Fruit fly (Drosophila melanogaster) whole organism, embryonic: ENCODE data around the gene CG42263.

Experiments used
- Ada2b ChIP-seq: fragments of 200-800 bp; sonication (Bioruptor generic); IDR thresholded peaks from 2 replicates; pipeline ENCODE4 v1.3.6; 2022; ENCODE audit warnings: missing biosample characterization, missing genetic modification characterization
- Atf-2 ChIP-seq: fragments of 200-800 bp; sonication (Bioruptor generic); optimal IDR thresholded peaks from 2 replicates; lab custom pipeline; 2016; ENCODE audit warnings: missing biosample characterization, missing genetic modification characterization
- CG10431 ChIP-seq: fragments of 200-800 bp; sonication (Bioruptor generic); optimal IDR thresholded peaks from 3 replicates; lab custom pipeline; 2018; ENCODE audit warnings: missing biosample characterization, mild to moderate bottlenecking, missing genetic modification characterization
- CG11723 ChIP-seq: fragments of 200-800 bp; sonication (Bioruptor generic); optimal IDR thresholded peaks from 2 replicates; lab custom pipeline; 2017; ENCODE audit warnings: missing biosample characterization, mild to moderate bottlenecking, missing genetic modification characterization
- CG1233 ChIP-seq: fragments of 200-800 bp; sonication (Bioruptor generic); optimal IDR thresholded peaks from 4 replicates; lab custom pipeline; 2018; ENCODE audit warnings: missing biosample characterization, mild to moderate bottlenecking, missing genetic modification characterization
- CG13424 ChIP-seq: fragments of 200-800 bp; sonication (Bioruptor generic); optimal IDR thresholded peaks from 2 replicates; lab custom pipeline; 2019; ENCODE audit warnings: missing biosample characterization, mild to moderate bottlenecking, missing genetic modification characterization, moderate library complexity
- CG14014 ChIP-seq: fragments of 200-800 bp; sonication (Bioruptor generic); IDR thresholded peaks from 2 replicates; pipeline ENCODE4 v1.3.6; 2022; ENCODE audit warnings: missing biosample characterization, missing genetic modification characterization
- CG15479 ChIP-seq: fragments of 200-800 bp; sonication (Bioruptor generic); optimal IDR thresholded peaks from 3 replicates; lab custom pipeline; 2019; ENCODE audit warnings: missing biosample characterization, mild to moderate bottlenecking, missing genetic modification characterization, moderate library complexity
- CG1647 ChIP-seq: fragments of 200-800 bp; sonication (Bioruptor generic); optimal IDR thresholded peaks from 3 replicates; lab custom pipeline; 2016; ENCODE audit warnings: missing biosample characterization, missing genetic modification characterization
- CG17328 ChIP-seq: fragments of 200-800 bp; sonication (Bioruptor generic); IDR thresholded peaks from 2 replicates; pipeline ENCODE4 v1.3.6; 2022; ENCODE audit warnings: missing biosample characterization, missing genetic modification characterization
- CG17385 ChIP-seq: fragments of 200-800 bp; sonication (Bioruptor generic); optimal IDR thresholded peaks from 3 replicates; lab custom pipeline; 2018; ENCODE audit warnings: missing biosample characterization, mild to moderate bottlenecking, missing genetic modification characterization
- CG18011 ChIP-seq: fragments of 200-800 bp; sonication (Bioruptor generic); optimal IDR thresholded peaks from 2 replicates; lab custom pipeline; 2017; ENCODE audit warnings: missing biosample characterization, missing genetic modification characterization, mild to moderate bottlenecking, moderate library complexity, missing genotype
- CG2120 ChIP-seq: fragments of 200-800 bp; sonication (Bioruptor generic); optimal IDR thresholded peaks from 3 replicates; lab custom pipeline; 2016; ENCODE audit warnings: missing biosample characterization, missing genetic modification characterization
- CG30403 ChIP-seq: fragments of 200-800 bp; sonication (Bioruptor generic); optimal IDR thresholded peaks from 3 replicates; lab custom pipeline; 2016; ENCODE audit warnings: missing biosample characterization, missing genetic modification characterization
- CG3065 ChIP-seq: fragments of 200-800 bp; sonication (Bioruptor generic); optimal IDR thresholded peaks from 2 replicates; lab custom pipeline; 2016; ENCODE audit warnings: missing biosample characterization, missing genetic modification characterization
- CG3407 ChIP-seq: fragments of 200-800 bp; sonication (Bioruptor generic); optimal IDR thresholded peaks from 2 replicates; lab custom pipeline; 2018; ENCODE audit warnings: missing biosample characterization, mild to moderate bottlenecking, missing genetic modification characterization
- CG42726 ChIP-seq: fragments of 200-800 bp; sonication (Bioruptor generic); IDR thresholded peaks from 2 replicates; pipeline ENCODE4 v1.3.6; 2022; ENCODE audit warnings: missing biosample characterization, missing genetic modification characterization; ENCODE audit not compliant: partially characterized antibody
- CG4328 ChIP-seq: fragments of 200-800 bp; sonication (Bioruptor generic); optimal IDR thresholded peaks from 3 replicates; lab custom pipeline; 2017; ENCODE audit warnings: missing biosample characterization, missing genetic modification reagents, missing genetic modification characterization
- CG5180 ChIP-seq: fragments of 200-800 bp; sonication (Bioruptor generic); optimal IDR thresholded peaks from 3 replicates; lab custom pipeline; 2017; ENCODE audit warnings: missing biosample characterization, missing genetic modification characterization, mild to moderate bottlenecking, moderate library complexity, missing genetic modification reagents
- CG6654 ChIP-seq: fragments of 200-800 bp; sonication (Bioruptor generic); optimal IDR thresholded peaks from 2 replicates; lab custom pipeline; 2017; ENCODE audit warnings: missing biosample characterization, mild to moderate bottlenecking, missing genetic modification characterization
- CG6765 ChIP-seq: fragments of 200-800 bp; sonication (Bioruptor generic); optimal IDR thresholded peaks from 3 replicates; lab custom pipeline; 2017; ENCODE audit warnings: missing biosample characterization, mild to moderate bottlenecking, missing genetic modification characterization
- CG6854 ChIP-seq: fragments of 200-800 bp; sonication (Bioruptor generic); optimal IDR thresholded peaks from 3 replicates; lab custom pipeline; 2017; ENCODE audit warnings: missing biosample characterization, mild to moderate bottlenecking, missing genetic modification characterization
- CTCF ChIP-seq: fragments of 200-800 bp; sonication (Bioruptor generic); optimal IDR thresholded peaks from 2 replicates; lab custom pipeline; 2017; ENCODE audit warnings: missing biosample characterization, mild to moderate bottlenecking, missing genetic modification characterization, moderate library complexity
- CoRest ChIP-seq: fragments of 200-800 bp; sonication (Bioruptor generic); optimal IDR thresholded peaks from 3 replicates; lab custom pipeline; 2018; ENCODE audit warnings: missing biosample characterization, mild to moderate bottlenecking, missing genetic modification characterization, moderate library complexity
- Dad ChIP-seq: fragments of 200-800 bp; sonication (Bioruptor generic); optimal IDR thresholded peaks from 3 replicates; lab custom pipeline; 2016; ENCODE audit warnings: missing biosample characterization, missing genetic modification characterization
- Ets97D ChIP-seq: fragments of 200-800 bp; sonication (Bioruptor generic); optimal IDR thresholded peaks from 3 replicates; lab custom pipeline; 2016; ENCODE audit warnings: missing biosample characterization, missing genetic modification characterization
- Fer3 ChIP-seq: fragments of 200-800 bp; sonication (Bioruptor generic); optimal IDR thresholded peaks from 2 replicates; lab custom pipeline; 2018; ENCODE audit warnings: missing biosample characterization, mild to moderate bottlenecking, missing genetic modification characterization, moderate library complexity
- HLH4C ChIP-seq: fragments of 200-800 bp; sonication (Bioruptor generic); IDR thresholded peaks from 3 replicates; pipeline ENCODE4 v1.3.6; 2022; ENCODE audit warnings: missing biosample characterization, missing genetic modification characterization; ENCODE audit not compliant: partially characterized antibody
- Hand ChIP-seq: fragments of 200-800 bp; sonication (Bioruptor generic); optimal IDR thresholded peaks from 2 replicates; lab custom pipeline; 2017; ENCODE audit warnings: mild to moderate bottlenecking, missing biosample characterization, missing genetic modification reagents, missing genetic modification characterization
- Hsf ChIP-seq: fragments of 200-800 bp; sonication (Bioruptor generic); optimal IDR thresholded peaks from 3 replicates; lab custom pipeline; 2016; ENCODE audit warnings: missing biosample characterization, missing genetic modification characterization
- MTF-1 ChIP-seq: fragments of 200-800 bp; sonication (Bioruptor generic); optimal IDR thresholded peaks from 2 replicates; lab custom pipeline; 2018; ENCODE audit warnings: missing biosample characterization, mild to moderate bottlenecking, missing genetic modification characterization, borderline replicate concordance
- NK7.1 ChIP-seq: fragments of 200-800 bp; sonication (Bioruptor generic); optimal IDR thresholded peaks from 3 replicates; lab custom pipeline; 2016; ENCODE audit warnings: missing biosample characterization, missing genetic modification characterization
- Nf-YC ChIP-seq: fragments of 200-800 bp; optimal IDR thresholded peaks from 3 replicates; lab custom pipeline; 2019; ENCODE audit warnings: missing biosample characterization, mild to moderate bottlenecking, missing genetic modification characterization, moderate library complexity
- Opbp ChIP-seq: fragments of 200-800 bp; sonication (Bioruptor generic); IDR thresholded peaks from 3 replicates; pipeline ENCODE4 v1.3.6; 2022; ENCODE audit warnings: missing biosample characterization, missing genetic modification characterization; ENCODE audit not compliant: partially characterized antibody
- Pdp1 ChIP-seq, 2 experiments: fragments of 200-800 bp; sonication (Bioruptor generic); optimal IDR thresholded peaks; 3 replicates each; lab custom pipeline; 2016; ENCODE audit warnings: missing biosample characterization in 2 of 2, missing genetic modification characterization in 2 of 2, mild to moderate bottlenecking in 1 of 2, moderate library complexity in 1 of 2
- TFAM ChIP-seq: fragments of 200-800 bp; sonication (Bioruptor generic); optimal IDR thresholded peaks from 2 replicates; lab custom pipeline; 2017; ENCODE audit warnings: missing biosample characterization, missing genetic modification characterization, inconsistent platforms
- Taf1 ChIP-seq: fragments of 200-800 bp; sonication (Bioruptor generic); IDR thresholded peaks from 2 replicates; pipeline ENCODE4 v1.3.6; 2022; ENCODE audit warnings: missing biosample characterization, missing genetic modification characterization
- Xrp1 ChIP-seq: fragments of 200-800 bp; sonication (Bioruptor generic); IDR thresholded peaks from 2 replicates; pipeline ENCODE4 v1.3.6; 2022; ENCODE audit warnings: missing biosample characterization, missing genetic modification characterization
- ci ChIP-seq: fragments of 200-800 bp; sonication (Bioruptor generic); IDR thresholded peaks from 3 replicates; pipeline ENCODE4 v1.3.6; 2022; ENCODE audit warnings: missing biosample characterization, missing genetic modification characterization
- crol ChIP-seq: fragments of 200-800 bp; sonication (Bioruptor generic); IDR thresholded peaks from 2 replicates; pipeline ENCODE4 v1.3.6; 2022; ENCODE audit warnings: missing biosample characterization, missing genetic modification characterization
- dpn ChIP-seq, 2 experiments: fragments of 200-800 bp; sonication (Bioruptor generic); optimal IDR thresholded peaks; 3 replicates each; lab custom pipeline; 2016; ENCODE audit warnings: missing biosample characterization in 2 of 2, missing genetic modification characterization in 2 of 2
- gcm2 ChIP-seq: fragments of 200-800 bp; sonication (Bioruptor generic); optimal IDR thresholded peaks from 2 replicates; lab custom pipeline; 2016; ENCODE audit warnings: missing biosample characterization, missing genetic modification characterization
- klu ChIP-seq: fragments of 200-800 bp; sonication (Bioruptor generic); IDR thresholded peaks from 2 replicates; pipeline ENCODE4 v1.3.6; 2022; ENCODE audit warnings: missing biosample characterization, missing genetic modification characterization
- mirr ChIP-seq: fragments of 200-800 bp; sonication (Bioruptor generic); optimal IDR thresholded peaks from 3 replicates; lab custom pipeline; 2018; ENCODE audit warnings: missing biosample characterization, mild to moderate bottlenecking, missing genetic modification characterization
- nmo ChIP-seq: fragments of 200-800 bp; sonication (Bioruptor generic); optimal IDR thresholded peaks from 2 replicates; lab custom pipeline; 2018; ENCODE audit warnings: missing biosample characterization, mild to moderate bottlenecking, missing genetic modification characterization, moderate library complexity
- pum ChIP-seq: fragments of 200-800 bp; sonication (Bioruptor generic); optimal IDR thresholded peaks from 2 replicates; lab custom pipeline; 2016; ENCODE audit warnings: missing biosample characterization, missing genetic modification characterization
- sd ChIP-seq: fragments of 200-800 bp; sonication (Bioruptor generic); optimal IDR thresholded peaks from 3 replicates; lab custom pipeline; 2018; ENCODE audit warnings: missing biosample characterization, mild to moderate bottlenecking, missing genetic modification characterization, moderate library complexity
- slbo ChIP-seq: fragments of 200-800 bp; sonication (Bioruptor generic); IDR thresholded peaks from 2 replicates; pipeline ENCODE4 v1.3.6; 2022; ENCODE audit warnings: missing biosample characterization, missing genetic modification characterization
- so ChIP-seq: fragments of 200-800 bp; sonication (Bioruptor generic); IDR thresholded peaks from 3 replicates; pipeline ENCODE4 v1.3.6; 2022; ENCODE audit warnings: missing biosample characterization, missing genetic modification characterization
- tna ChIP-seq: fragments of 200-800 bp; sonication (Bioruptor generic); IDR thresholded peaks from 2 replicates; pipeline ENCODE4 v1.3.6; 2022; ENCODE audit warnings: missing biosample characterization, missing genetic modification characterization; ENCODE audit not compliant: partially characterized antibody
- ttk ChIP-seq: fragments of 200-800 bp; sonication (Bioruptor generic); IDR thresholded peaks from 2 replicates; pipeline ENCODE4 v2.1.2; 2022; ENCODE audit warnings: missing biosample characterization, missing genetic modification characterization
- twi ChIP-seq: fragments of 200-800 bp; optimal IDR thresholded peaks from 2 replicates; lab custom pipeline; 2019; ENCODE audit warnings: missing biosample characterization, mild to moderate bottlenecking, missing genetic modification characterization, moderate library complexity

Gene CG42263

dm6 chr3L:19910054-19910414 lies 45.6 kb downstream of the CG42263 start, which contains the start of the genes Mi-2 and Prp3 (continued):
- TF ChIP-seq CG5180 (GFP tag; lab: Kevin White, UChicago) (no peak), Ets97D (GFP tag; lab: Kevin White, UChicago) (peak; percentile 94), CG6654 (GFP tag; lab: Kevin White, UChicago) (no peak), slbo (GFP tag; lab: Robert Waterston, UW) (peak; percentile 23; the same call in 1 of the 2 replicates), pum (GFP tag; lab: Kevin White, UChicago) (no peak), Taf1 (GFP tag; lab: Robert Waterston, UW) (no peak), Atf-2 (GFP tag; lab: Kevin White, UChicago) (no peak), CG30403 (GFP tag; lab: Kevin White, UChicago) (no peak), CG1647 (GFP tag; lab: Kevin White, UChicago) (peak; percentile 3), CG6854 (GFP tag; lab: Kevin White, UChicago) (no peak), klu (GFP tag; lab: Robert Waterston, UW) (no peak), CG17328 (GFP tag; lab: Robert Waterston, UW) (no peak), CG14014 (GFP tag; lab: Robert Waterston, UW) (no peak), CG1233 (no peak), CG17385 (GFP tag; lab: Kevin White, UChicago) (no peak), ci (GFP tag; lab: Robert Waterston, UW) (peak; percentile 68), CG10431 (no peak), nmo (GFP tag; lab: Kevin White, UChicago) (peak; percentile 21), NK7.1 (GFP tag; lab: Kevin White, UChicago) (no peak), crol (GFP tag; lab: Robert Waterston, UW) (no peak), CG15479 (GFP tag; lab: Kevin White, UChicago) (no peak), tna (GFP tag; lab: Robert Waterston, UW) (no peak), CG13424 (tag; lab: Kevin White, UChicago) (no peak), Xrp1 (no peak), twi (tag; lab: Kevin White, UChicago) (no peak), CG11723 (GFP tag; lab: Kevin White, UChicago) (no peak), Hsf (GFP tag; lab: Kevin White, UChicago) (peak; percentile 21), CTCF (GFP tag; lab: Kevin White, UChicago) (peak; percentile 28), HLH4C (GFP tag; lab: Robert Waterston, UW) (no peak), CG3407 (GFP tag; lab: Kevin White, UChicago) (peak; percentile 3), CG4328 (GFP tag; lab: Kevin White, UChicago) (peak; percentile 9), Fer3 (tag; lab: Kevin White, UChicago) (peak; percentile 24), ttk (GFP tag; lab: Robert Waterston, UW) (no peak), dpn (GFP tag; optimal IDR thresholded peaks at IDR 0.05; lab: Kevin White, UChicago) (peak in 1 of 2 experiments; percentile 17), sd (tag; lab: Kevin White, UChicago) (no peak), Ada2b (GFP tag; lab: Robert Waterston, UW) (no peak), CoRest (tag; lab: Kevin White, UChicago) (peak; percentile 10), Nf-YC (peak; percentile 15), CG3065 (no peak), Opbp (GFP tag; lab: Robert Waterston, UW) (0 out of 3 replicates have a peak, but pooled peaks have one; percentile 49), mirr (GFP tag; lab: Kevin White, UChicago) (no peak), Dad (no peak), Hand (GFP tag; lab: Kevin White, UChicago) (no peak), gcm2 (GFP tag; lab: Kevin White, UChicago) (no peak), MTF-1 (GFP tag; lab: Kevin White, UChicago) (no peak), CG42726 (GFP tag; lab: Robert Waterston, UW) (0 out of 2 replicates have a peak, but pooled peaks have one; percentile 40), CG18011 (no peak), Pdp1 (GFP tag; optimal IDR thresholded peaks at IDR 0.05; lab: Kevin White, UChicago) (peak in 1 of 2 experiments; percentile 31), TFAM (GFP tag; lab: Kevin White, UChicago) (no peak), CG6765 (GFP tag; lab: Kevin White, UChicago) (no peak), CG2120 (GFP tag; lab: Kevin White, UChicago) (no peak), so (GFP tag; lab: Robert Waterston, UW) (no peak)
